Worm (Caenorhabditis elegans): Measurements from ENCODE around the gene ceh-43.

Gene ceh-43

ce11 chrIII:4401142-4401541, 48.6 kb downstream of the ceh-43 start, which contains the start of gene R07E5.15:
R07E5.15 (plus strand) TSS chrIII:4401442.
- TF ChIP-seq unc-62 (GFP tag; optimal IDR thresholded peaks at IDR 0.05) = no peak

ce11 chrIII:4398463-4398862, 51.3 kb downstream of the ceh-43 start, which contains the start of gene R07E5.6:
R07E5.6 (plus strand) TSS chrIII:4398763.
- no peak for TF ChIP-seq unc-62 (GFP tag; optimal IDR thresholded peaks at IDR 0.05)

- TF ChIP-seq unc-62 (GFP tag; optimal IDR thresholded peaks at IDR 0.05) = no peak
Measured at ce11 chrIII:4397115-4397514, 52.6 kb downstream of the ceh-43 start, which contains the start of gene R07E5.5. R07E5.5 (plus strand) TSS chrIII:4397415.

All from whole organism, dauer.